Worm (Caenorhabditis elegans): ENCODE measurements around the gene T06E8.2.
"Not testable (repeated sequence)": the region's sequence is repeated elsewhere in the genome, so short reads cannot be mapped to it uniquely, and the experiment has no call there.

The T06E8.2 gene

DNA sequence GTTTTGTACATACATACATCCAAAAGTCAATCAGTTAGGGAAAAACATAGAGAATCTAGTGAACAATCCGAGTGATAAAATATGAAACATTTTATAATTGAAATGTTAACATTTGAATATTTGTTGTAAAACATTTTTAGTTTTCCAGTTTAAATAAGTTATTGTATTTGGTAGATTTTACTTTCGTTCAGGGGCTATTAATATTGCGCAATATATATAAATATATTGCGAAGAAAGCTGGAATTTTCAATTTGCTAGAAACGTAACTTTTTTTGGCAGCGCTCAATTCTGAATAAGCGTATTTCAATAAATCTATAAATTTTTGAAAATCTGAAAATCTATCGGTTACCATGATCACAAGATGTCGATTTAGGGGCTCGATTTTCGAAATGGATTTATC is 28.7 kb downstream of the T06E8.2 start:
- TF ChIP-seq unc-62 (GFP tag; optimal IDR thresholded peaks at IDR 0.05): no peak

DNA sequence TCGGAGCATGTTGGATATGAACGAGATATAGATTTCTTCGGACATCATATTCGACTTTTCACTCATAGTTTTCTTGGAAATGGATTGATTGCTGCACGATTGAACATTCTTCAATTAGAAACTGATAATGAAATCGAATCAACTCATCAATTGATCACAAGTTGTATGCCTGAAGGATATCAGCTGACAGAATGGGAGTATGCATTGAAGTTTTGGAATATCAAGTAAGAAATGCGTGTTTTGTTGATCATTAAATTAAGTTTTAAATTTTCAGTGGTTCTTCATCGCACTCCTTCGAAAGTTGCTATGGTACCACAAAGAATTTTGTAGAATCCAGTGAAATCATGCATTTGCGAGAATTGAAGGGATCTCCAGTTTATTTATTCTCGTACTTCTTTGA is 29.8 kb downstream of the T06E8.2 start:
- no peak for TF ChIP-seq unc-62 (GFP tag; optimal IDR thresholded peaks at IDR 0.05)

DNA sequence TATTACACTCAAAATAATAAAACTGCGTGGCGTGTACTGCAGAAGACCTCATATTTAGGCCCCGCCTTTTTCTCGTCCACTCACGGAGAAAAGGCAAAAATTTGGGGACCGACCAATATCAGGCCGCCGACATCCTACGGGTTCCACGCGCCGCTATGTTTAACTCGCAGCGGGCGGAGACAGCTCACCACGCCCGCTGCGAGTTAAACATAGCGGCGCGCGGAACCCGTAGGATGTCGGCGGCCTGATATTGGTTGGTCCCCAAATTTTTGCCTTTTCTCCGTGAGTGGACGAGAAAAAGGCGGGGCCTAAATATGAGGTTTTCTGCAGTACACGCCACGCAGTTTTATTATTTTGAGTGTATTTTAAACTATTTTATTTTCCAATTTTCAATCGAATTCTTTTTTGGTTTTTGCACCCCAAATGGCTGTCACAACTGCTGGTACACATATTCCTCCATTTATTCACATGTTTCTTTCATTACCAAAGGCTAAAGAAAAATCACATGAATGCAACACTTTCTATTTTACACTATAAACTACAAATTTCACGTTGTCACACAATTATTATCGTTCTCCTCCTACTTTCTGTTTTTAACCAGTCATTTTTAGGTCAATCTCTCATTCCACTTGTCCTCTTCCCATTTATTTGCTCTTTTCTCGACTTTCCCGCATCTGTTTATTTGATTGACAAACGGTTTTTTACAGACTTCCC is 32.0 kb downstream of the T06E8.2 start, which contains the start of gene uda-1:
TSS of gene uda-1 (plus strand) at position 708 of the 714 bp plus-strand sequence.
- TF ChIP-seq unc-62 (GFP tag; optimal IDR thresholded peaks at IDR 0.05): not testable (repeated sequence)

DNA sequence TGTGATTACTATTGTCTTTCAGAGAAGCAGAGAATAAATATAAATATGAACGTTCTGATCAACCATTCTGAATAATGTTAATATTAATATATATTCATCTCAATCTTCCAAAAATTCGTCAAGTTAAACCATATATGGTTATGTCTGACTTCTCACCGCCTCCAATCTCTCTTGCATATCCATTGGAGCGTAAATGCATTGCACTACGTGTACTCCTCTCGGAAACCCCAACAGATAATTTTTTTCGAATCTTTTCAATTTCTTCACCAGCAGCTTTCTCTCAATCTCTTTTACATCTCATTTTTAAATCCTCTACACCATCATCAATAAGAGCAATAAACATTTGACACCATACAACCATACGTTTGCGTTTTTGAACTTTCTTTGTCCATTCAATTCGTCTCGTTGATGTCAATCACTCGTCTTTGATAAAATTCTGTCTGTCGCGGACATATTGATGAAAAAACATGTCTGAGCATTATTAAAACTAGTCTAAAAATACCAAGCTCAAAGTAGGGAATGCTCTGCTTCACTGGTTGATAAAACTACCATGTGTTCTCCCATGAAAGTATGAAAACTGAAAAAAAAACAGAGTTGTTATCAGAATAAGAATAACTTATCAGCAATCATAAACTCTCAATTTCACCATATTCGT is 32.8 kb downstream of the T06E8.2 start:
- no peak for TF ChIP-seq unc-62 (GFP tag; optimal IDR thresholded peaks at IDR 0.05)

DNA sequence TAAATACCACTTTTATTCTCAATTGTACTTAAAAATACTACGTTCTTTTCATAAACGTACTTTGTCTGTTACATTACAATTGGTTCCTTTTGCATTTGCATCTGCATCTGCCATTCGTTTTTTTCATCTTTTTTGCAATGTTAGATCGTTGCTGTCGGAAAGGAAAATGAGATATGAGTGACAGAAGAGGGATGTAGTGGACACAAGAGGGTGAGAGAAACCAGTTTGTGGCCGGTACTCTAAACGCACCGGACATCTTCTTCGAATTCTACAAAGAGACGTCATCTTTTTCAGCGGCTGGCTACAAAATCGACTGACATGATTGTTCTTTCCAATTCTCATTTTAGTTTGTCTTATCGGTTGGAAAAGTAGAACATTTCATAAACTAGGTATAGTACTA is 33.5 kb downstream of the T06E8.2 start:
- no peak for TF ChIP-seq unc-62 (GFP tag; optimal IDR thresholded peaks at IDR 0.05)

DNA sequence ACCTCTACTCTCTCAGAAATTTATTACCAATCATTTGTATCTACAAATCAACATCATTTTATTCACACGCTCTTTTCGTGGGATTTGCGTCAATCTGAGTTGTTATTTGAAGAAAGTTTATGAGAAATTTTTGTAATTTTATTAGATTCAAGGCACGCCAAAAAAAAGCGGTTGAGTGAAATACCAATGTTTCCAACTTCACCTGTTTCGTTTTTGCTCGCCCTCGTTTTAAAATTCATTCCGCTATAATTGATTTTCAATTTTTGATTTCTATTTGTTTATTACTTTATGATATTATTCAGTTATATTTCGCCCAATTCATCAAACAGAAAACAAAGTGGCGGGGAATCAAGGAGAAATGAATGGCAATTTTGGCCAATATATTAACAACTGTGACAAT is 35.5 kb downstream of the T06E8.2 start, which contains the start of gene K08H10.10:
TSS of gene K08H10.10 (plus strand) at position 301 of the 400 bp plus-strand sequence.
- no peak for TF ChIP-seq unc-62 (GFP tag; optimal IDR thresholded peaks at IDR 0.05)

DNA sequence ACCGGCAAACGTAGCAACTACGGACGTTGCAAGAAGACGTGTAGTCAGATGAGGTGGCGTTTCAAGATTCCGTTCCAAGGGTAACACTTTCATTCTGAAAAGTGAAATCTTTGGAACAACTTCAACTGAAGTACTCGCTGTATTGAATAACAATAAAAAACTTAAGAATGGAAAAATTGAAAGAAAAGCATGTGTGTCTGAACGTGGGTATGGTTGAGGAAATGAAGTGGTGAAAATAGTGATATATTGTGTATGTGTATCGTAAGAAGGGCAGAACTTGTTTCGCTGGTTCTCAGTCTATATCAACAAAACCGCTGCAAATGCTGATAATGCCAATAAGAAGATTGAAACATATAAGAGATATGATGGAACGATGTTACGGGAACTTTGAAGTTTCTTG is 40.4 kb downstream of the T06E8.2 start, which contains the start of gene K08H10.6:
TSS of gene K08H10.6 (minus strand) at position 101 of the 400 bp plus-strand sequence.
- no peak for TF ChIP-seq unc-62 (GFP tag; optimal IDR thresholded peaks at IDR 0.05)

DNA sequence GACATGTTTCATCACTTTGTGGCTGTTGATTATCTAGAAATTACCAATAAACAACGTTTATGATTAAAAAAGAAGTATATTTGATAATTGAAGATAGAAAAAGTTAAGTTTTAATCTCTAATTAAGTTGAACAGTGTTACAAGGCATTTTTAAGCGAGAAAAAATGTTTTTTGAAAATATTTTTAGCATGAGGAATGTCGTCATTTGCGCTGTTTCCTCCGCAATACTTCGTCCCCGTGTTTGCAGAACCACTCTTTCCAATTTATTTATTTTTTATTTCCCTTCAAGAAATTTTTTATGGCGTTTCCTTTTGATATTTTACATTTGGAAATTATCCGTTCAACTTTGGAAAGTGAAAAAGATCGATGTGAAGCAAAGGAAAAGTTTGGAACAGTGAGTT is 44.6 kb downstream of the T06E8.2 start, which contains the start of the genes rde-1 and trpp-6:
TSS of gene rde-1 (minus strand) at position 33 of the 400 bp plus-strand sequence.
TSS of gene trpp-6 (plus strand) at position 286 of the 400 bp plus-strand sequence.
- no peak for TF ChIP-seq unc-62 (GFP tag; optimal IDR thresholded peaks at IDR 0.05)

DNA sequence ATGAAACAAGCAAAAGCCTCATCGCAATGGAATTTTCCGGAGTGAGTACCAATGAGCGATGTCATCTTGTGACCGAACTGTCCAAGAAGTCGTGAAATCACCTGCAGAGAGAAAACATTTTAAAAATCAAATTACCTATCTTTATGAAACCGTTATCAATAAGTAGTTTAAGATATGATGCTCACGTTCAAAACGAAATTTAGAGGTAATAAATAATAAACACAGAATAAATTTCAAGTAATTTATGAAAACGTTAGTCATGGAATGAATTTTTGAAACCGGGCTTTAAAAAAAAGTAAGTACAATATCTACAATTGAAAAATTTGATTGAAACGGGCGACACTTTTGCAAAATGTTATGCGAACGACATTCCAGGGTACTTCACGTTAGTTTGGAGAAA is 48.5 kb downstream of the T06E8.2 start, which contains the start of gene C27H6.8:
TSS of gene C27H6.8 (minus strand) at position 101 of the 400 bp plus-strand sequence.
- TF ChIP-seq unc-62 (GFP tag; optimal IDR thresholded peaks at IDR 0.05): no peak

DNA sequence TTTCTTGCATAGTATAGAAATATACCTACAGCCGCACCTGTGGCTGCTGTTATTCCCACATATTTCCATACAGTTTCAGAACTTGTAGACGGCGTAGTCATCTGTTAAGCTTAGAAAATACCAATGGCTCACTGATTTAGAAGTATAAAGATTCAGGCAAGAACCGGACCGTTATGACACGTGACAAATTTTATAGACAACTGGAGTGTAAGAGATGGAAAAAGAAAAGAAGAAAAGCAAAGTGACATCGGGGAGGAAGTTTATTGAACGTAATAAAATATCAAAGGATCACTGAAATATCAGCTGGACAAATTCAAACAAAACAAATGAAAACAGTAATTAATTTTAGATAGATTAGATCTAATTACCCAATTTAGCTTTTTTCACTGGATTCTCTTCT is 50.0 kb downstream of the T06E8.2 start, which contains the start of gene rmd-2:
TSS of gene rmd-2 (minus strand) at position 101 of the 400 bp plus-strand sequence.
- TF ChIP-seq unc-62 (GFP tag; optimal IDR thresholded peaks at IDR 0.05): no peak

Data from whole organism, dauer.